Fruit fly (Drosophila melanogaster): ENCODE data around the gene porin.

Gene porin

dm6 chr2L:10849511-10850191 is 997 bp downstream of the porin start, which contains the start of gene SmydA-3 (continued):
- 0 out of 2 replicates have a peak, but pooled peaks have one; percentile 25 for TF ChIP-seq CG14441 (GFP tag; IDR thresholded peaks at IDR 0.05)
- peak; percentile 11 for TF ChIP-seq ind (GFP tag; optimal IDR thresholded peaks at IDR 0.05)
- peak; percentile 33; the same call in 1 of the 2 replicates for TF ChIP-seq Xrp1 (GFP tag; IDR thresholded peaks at IDR 0.05)
- no peak for TF ChIP-seq Dbx (GFP tag; IDR thresholded peaks at IDR 0.05)
- peak; percentile 13; the same call in 1 of the 3 replicates for TF ChIP-seq row (GFP tag; IDR thresholded peaks at IDR 0.05)
- TF ChIP-seq CG14710 (tag; optimal IDR thresholded peaks at IDR 0.05): no peak
- TF ChIP-seq HHEX (GFP tag; optimal IDR thresholded peaks at IDR 0.05): peak; percentile 46
- TF ChIP-seq Drgx (GFP tag; IDR thresholded peaks at IDR 0.05): peak; percentile 79
- peak; percentile 26 for TF ChIP-seq BtbVII (GFP tag; optimal IDR thresholded peaks at IDR 0.05)
- no peak for TF ChIP-seq vfl (GFP tag; optimal IDR thresholded peaks at IDR 0.05)
- TF ChIP-seq GATAe (GFP tag; conservative IDR thresholded peaks at IDR 0.05): no peak
- peak; percentile 84 for TF ChIP-seq onecut (GFP tag; IDR thresholded peaks at IDR 0.05)
- TF ChIP-seq CG8388 (GFP tag; optimal IDR thresholded peaks at IDR 0.05): peak; percentile 2
- peak; percentile 14 for TF ChIP-seq CG15514 (GFP tag; optimal IDR thresholded peaks at IDR 0.05)
- no peak for TF ChIP-seq CG16813 (GFP tag; IDR thresholded peaks at IDR 0.05; ENCODE audit: partially characterized antibody)
- peak; percentile 8 for TF ChIP-seq CG30403 (GFP tag; optimal IDR thresholded peaks at IDR 0.05)
- no peak for TF ChIP-seq CrebB (tag; optimal IDR thresholded peaks at IDR 0.05)
- peak; percentile 63; the same call in 1 of the 3 replicates for TF ChIP-seq CG11695 (GFP tag; IDR thresholded peaks at IDR 0.05)
- TF ChIP-seq tgo (GFP tag; IDR thresholded peaks at IDR 0.05): peak; percentile 42; the same call in 1 of the 3 replicates
- peak; percentile 47; the same call in 1 of the 3 replicates for TF ChIP-seq ci (GFP tag; IDR thresholded peaks at IDR 0.05)
- peak; percentile 62 for TF ChIP-seq Awh (GFP tag; IDR thresholded peaks at IDR 0.05)
- 0 out of 3 replicates have a peak, but pooled peaks have one; percentile 8 for TF ChIP-seq CG34422 (GFP tag; IDR thresholded peaks at IDR 0.05)
- peak; percentile 18 for TF ChIP-seq CG18011 (GFP tag; optimal IDR thresholded peaks at IDR 0.05)
- TF ChIP-seq kay (GFP tag; optimal IDR thresholded peaks at IDR 0.05): no peak
- no peak for TF ChIP-seq CG9437 (GFP tag; optimal IDR thresholded peaks at IDR 0.05)
- peak; percentile 18 for TF ChIP-seq Oli (tag; optimal IDR thresholded peaks at IDR 0.05)
- peak; percentile 7 for TF ChIP-seq ATbp (GFP tag; optimal IDR thresholded peaks at IDR 0.05)
- peak; percentile 44 for TF ChIP-seq CG3281 (GFP tag; optimal IDR thresholded peaks at IDR 0.05)
- no peak for TF ChIP-seq CG1647 (GFP tag; optimal IDR thresholded peaks at IDR 0.05)
- no peak for TF ChIP-seq CG14965 (GFP tag; optimal IDR thresholded peaks at IDR 0.05; ENCODE audit: borderline replicate concordance)
- no peak for TF ChIP-seq Lhr (GFP tag; optimal IDR thresholded peaks at IDR 0.05)
- peak; percentile 33 for TF ChIP-seq CG2712 (tag; optimal IDR thresholded peaks at IDR 0.05)
- TF ChIP-seq CG10979 (tag; optimal IDR thresholded peaks at IDR 0.05): peak; percentile 23
- 0 out of 4 replicates have a peak, but pooled peaks have one; percentile 24 for TF ChIP-seq chinmo (GFP tag; IDR thresholded peaks at IDR 0.05; ENCODE audit: partially characterized antibody)
- peak; percentile 21 to 25 for TF ChIP-seq bsh (GFP tag; optimal IDR thresholded peaks at IDR 0.05)
- TF ChIP-seq sd (tag; optimal IDR thresholded peaks at IDR 0.05): peak; percentile 62
- 0 out of 2 replicates have a peak, but pooled peaks have one; percentile 27 for TF ChIP-seq ap (GFP tag; IDR thresholded peaks at IDR 0.05)
- peak in 1 of 2 experiments; percentile 17 for TF ChIP-seq dpn (GFP tag; optimal IDR thresholded peaks at IDR 0.05)

- no peak for TF ChIP-seq ERR (GFP tag; optimal IDR thresholded peaks at IDR 0.05)
- no peak for TF ChIP-seq zfh2 (GFP tag; optimal IDR thresholded peaks at IDR 0.05)
- no peak for TF ChIP-seq toy (GFP tag; IDR thresholded peaks at IDR 0.05)
- TF ChIP-seq Taf1 (GFP tag; IDR thresholded peaks at IDR 0.05): no peak
- TF ChIP-seq kay (GFP tag; optimal IDR thresholded peaks at IDR 0.05): no peak
- TF ChIP-seq CG11247 (GFP tag; IDR thresholded peaks at IDR 0.05): no peak
- TF ChIP-seq sima (GFP tag; optimal IDR thresholded peaks at IDR 0.05): no peak
- no peak for TF ChIP-seq stwl (tag; optimal IDR thresholded peaks at IDR 0.05)
- no peak for TF ChIP-seq CG33213 (GFP tag; optimal IDR thresholded peaks at IDR 0.05)
- no peak for TF ChIP-seq NC2β (GFP tag; optimal IDR thresholded peaks at IDR 0.05)
- no peak for TF ChIP-seq dati (GFP tag; IDR thresholded peaks at IDR 0.05)
- TF ChIP-seq CG2120 (GFP tag; optimal IDR thresholded peaks at IDR 0.05): no peak
- no peak for TF ChIP-seq Dip3 (GFP tag; optimal IDR thresholded peaks at IDR 0.05)
- no peak for TF ChIP-seq pho (GFP tag; optimal IDR thresholded peaks at IDR 0.05)
- no peak for TF ChIP-seq gt (GFP tag; IDR thresholded peaks at IDR 0.05)
These were observed 3.7 kb downstream of the porin start, which contains the start of gene Porin2 for dm6 chr2L:10846944-10847343. Porin2 (minus strand) TSS chr2L:10847044.

Data from whole organism, embryonic.